Worm (Caenorhabditis elegans): ENCODE results near the gene C17F4.2.

- TF ChIP-seq W03F9.2 (tag; optimal IDR thresholded peaks at IDR 0.05) (no peak), him-1 (tag; optimal IDR thresholded peaks at IDR 0.05) (no peak)
These were observed 29.2 kb downstream of the C17F4.2 start, which contains the start of gene F02E11.4 for ce11 chrII:3277686-3278085.
